Fruit fly (Drosophila melanogaster) whole organism: ENCODE results near the gene pinta.

Experiments used
- CG8478 ChIP-seq: fragments of >200 bp; optimal IDR thresholded peaks from 2 replicates; lab custom pipeline; 2018; ENCODE audit warnings: inconsistent platforms
- Dll ChIP-seq: fragments of >200 bp; optimal IDR thresholded peaks from 2 replicates; lab custom pipeline; 2017
- EcR ChIP-seq, 2 experiments: fragments of >200 bp; optimal IDR thresholded peaks; 2 replicates each; lab custom pipeline; 2017; ENCODE audit warnings: missing biosample characterization in 2 of 2, missing genetic modification characterization in 2 of 2, missing genetic modification reagents in 2 of 2
- pan ChIP-seq: fragments of >200 bp; optimal IDR thresholded peaks from 2 replicates; lab custom pipeline; 2017
- psq ChIP-seq: fragments of >200 bp; optimal IDR thresholded peaks from 2 replicates; lab custom pipeline; 2017
- usp ChIP-seq: fragments of >200 bp; optimal IDR thresholded peaks from 2 replicates; lab custom pipeline; 2017; ENCODE audit warnings: missing biosample characterization, missing genetic modification characterization, mixed read lengths

dm6 chr3R:22389614-22390013, 35.1 kb downstream of the pinta start, which contains the start of the genes CAH8 and CG7059:
- TF ChIP-seq EcR (GFP tag; optimal IDR thresholded peaks at IDR 0.05; lab: Kevin White, UChicago) (no peak), CG8478 (lab: Kevin White, UChicago) (no peak), pan (no peak), psq (lab: Kevin White, UChicago) (no peak), usp (GFP tag; lab: Kevin White, UChicago) (no peak), Dll (lab: Kevin White, UChicago) (no peak)
